Fruit fly (Drosophila melanogaster) whole organism, embryonic: ENCODE results near the gene CG34325.

Experiments used
- ATbp ChIP-seq: fragments of 200-800 bp; sonication (Bioruptor generic); optimal IDR thresholded peaks from 2 replicates; lab custom pipeline; 2017; ENCODE audit warnings: missing biosample characterization, mild to moderate bottlenecking, missing genetic modification characterization, missing genetic modification reagents
- Antp ChIP-seq: fragments of 200-800 bp; sonication (Bioruptor generic); optimal IDR thresholded peaks from 3 replicates; lab custom pipeline; 2016; ENCODE audit warnings: missing biosample characterization, missing genetic modification characterization
- BEAF-32 ChIP-seq: fragments of 200-800 bp; sonication (Bioruptor generic); optimal IDR thresholded peaks from 3 replicates; lab custom pipeline; 2017; ENCODE audit warnings: missing biosample characterization, missing genetic modification characterization, mild to moderate bottlenecking, moderate library complexity, missing genetic modification reagents
- CG10274 ChIP-seq: fragments of 200-800 bp; sonication (Bioruptor generic); optimal IDR thresholded peaks from 3 replicates; lab custom pipeline; 2017; ENCODE audit warnings: missing biosample characterization, mild to moderate bottlenecking, missing genetic modification characterization
- CG11695 ChIP-seq: fragments of 200-800 bp; sonication (Bioruptor generic); IDR thresholded peaks from 3 replicates; pipeline ENCODE4 v1.3.6; 2022; ENCODE audit warnings: missing biosample characterization, missing genetic modification characterization
- CG12155 ChIP-seq: fragments of 200-800 bp; sonication (Bioruptor generic); optimal IDR thresholded peaks from 3 replicates; lab custom pipeline; 2016; ENCODE audit warnings: missing biosample characterization, missing genetic modification characterization
- CG12236 ChIP-seq: fragments of 200-800 bp; sonication (Bioruptor generic); optimal IDR thresholded peaks from 2 replicates; lab custom pipeline; 2016; ENCODE audit warnings: missing biosample characterization, missing genetic modification characterization
- CG12299 ChIP-seq: fragments of 200-800 bp; sonication (Bioruptor generic); optimal IDR thresholded peaks from 2 replicates; lab custom pipeline; 2018; ENCODE audit warnings: missing biosample characterization, mild to moderate bottlenecking, missing genetic modification characterization
- CG12391 ChIP-seq: fragments of 200-800 bp; sonication (Bioruptor generic); optimal IDR thresholded peaks from 3 replicates; lab custom pipeline; 2018; ENCODE audit warnings: missing biosample characterization, mild to moderate bottlenecking, missing genetic modification characterization, moderate library complexity
- CG16813 ChIP-seq: fragments of 200-800 bp; sonication (Bioruptor generic); IDR thresholded peaks from 3 replicates; pipeline ENCODE4 v1.3.6; 2022; ENCODE audit warnings: missing biosample characterization, missing genetic modification characterization; ENCODE audit not compliant: partially characterized antibody
- CG17568 ChIP-seq: fragments of 200-800 bp; sonication (Bioruptor generic); optimal IDR thresholded peaks from 2 replicates; lab custom pipeline; 2018; ENCODE audit warnings: missing biosample characterization, mild to moderate bottlenecking, missing genetic modification characterization, moderate library complexity
- CG18262 ChIP-seq: fragments of 200-800 bp; optimal IDR thresholded peaks from 3 replicates; lab custom pipeline; 2019; ENCODE audit warnings: missing biosample characterization, mild to moderate bottlenecking, missing genetic modification characterization, moderate library complexity
- CG18476 ChIP-seq: fragments of 200-800 bp; sonication (Bioruptor generic); optimal IDR thresholded peaks from 2 replicates; lab custom pipeline; 2016; ENCODE audit warnings: missing biosample characterization, mild to moderate bottlenecking, missing genetic modification characterization
- CG2199 ChIP-seq: fragments of 200-800 bp; sonication (Bioruptor generic); IDR thresholded peaks from 3 replicates; pipeline ENCODE4 v1.3.6; 2022; ENCODE audit warnings: missing biosample characterization, missing genetic modification characterization
- CG2712 ChIP-seq: fragments of 200-800 bp; optimal IDR thresholded peaks from 3 replicates; lab custom pipeline; 2019; ENCODE audit warnings: missing biosample characterization, mild to moderate bottlenecking, missing genetic modification characterization, moderate library complexity
- CG31441 ChIP-seq: fragments of 200-800 bp; sonication (Bioruptor generic); IDR thresholded peaks from 2 replicates; pipeline ENCODE4 v1.3.6; 2022; ENCODE audit warnings: missing biosample characterization, missing genetic modification characterization
- CG42726 ChIP-seq: fragments of 200-800 bp; sonication (Bioruptor generic); IDR thresholded peaks from 2 replicates; pipeline ENCODE4 v1.3.6; 2022; ENCODE audit warnings: missing biosample characterization, missing genetic modification characterization; ENCODE audit not compliant: partially characterized antibody
- CG5953 ChIP-seq: fragments of 200-800 bp; sonication (Bioruptor generic); IDR thresholded peaks from 2 replicates; pipeline ENCODE4 v1.3.6; 2022; ENCODE audit warnings: missing biosample characterization, missing genetic modification characterization
- CG7987 ChIP-seq: fragments of 200-800 bp; sonication (Bioruptor generic); optimal IDR thresholded peaks from 2 replicates; lab custom pipeline; 2018; ENCODE audit warnings: missing biosample characterization, mild to moderate bottlenecking, missing genetic modification characterization, moderate library complexity
- CG8388 ChIP-seq: fragments of 200-800 bp; sonication (Bioruptor generic); optimal IDR thresholded peaks from 2 replicates; lab custom pipeline; 2019; ENCODE audit warnings: missing biosample characterization, mild to moderate bottlenecking, missing genetic modification characterization, moderate library complexity
- CoRest ChIP-seq: fragments of 200-800 bp; sonication (Bioruptor generic); optimal IDR thresholded peaks from 3 replicates; lab custom pipeline; 2018; ENCODE audit warnings: missing biosample characterization, mild to moderate bottlenecking, missing genetic modification characterization, moderate library complexity
- Dp ChIP-seq: fragments of 200-800 bp; sonication (Bioruptor generic); optimal IDR thresholded peaks from 2 replicates; lab custom pipeline; 2018; ENCODE audit warnings: missing biosample characterization, mild to moderate bottlenecking, missing genetic modification characterization, moderate library complexity
- Ets65A ChIP-seq: fragments of 200-800 bp; sonication (Bioruptor generic); peaks from one replicate; lab custom pipeline; 2016; ENCODE audit warnings: missing biosample characterization, missing genetic modification characterization
- Gug ChIP-seq: fragments of 200-800 bp; sonication (Bioruptor generic); IDR thresholded peaks from 4 replicates; pipeline ENCODE4 v1.3.6; 2022; ENCODE audit warnings: missing biosample characterization, missing genetic modification characterization
- HmgD ChIP-seq: fragments of 200-800 bp; sonication (Bioruptor generic); optimal IDR thresholded peaks from 3 replicates; lab custom pipeline; 2016; ENCODE audit warnings: missing biosample characterization, missing genetic modification characterization
- MTF-1 ChIP-seq: fragments of 200-800 bp; sonication (Bioruptor generic); optimal IDR thresholded peaks from 2 replicates; lab custom pipeline; 2018; ENCODE audit warnings: missing biosample characterization, mild to moderate bottlenecking, missing genetic modification characterization, borderline replicate concordance
- Taf1 ChIP-seq: fragments of 200-800 bp; sonication (Bioruptor generic); IDR thresholded peaks from 2 replicates; pipeline ENCODE4 v1.3.6; 2022; ENCODE audit warnings: missing biosample characterization, missing genetic modification characterization
- Xbp1 ChIP-seq: fragments of 200-800 bp; sonication (Bioruptor generic); optimal IDR thresholded peaks from 3 replicates; lab custom pipeline; 2016; ENCODE audit warnings: missing biosample characterization, mild to moderate bottlenecking, missing genetic modification characterization
- ato ChIP-seq: fragments of 200-800 bp; sonication (Bioruptor generic); IDR thresholded peaks from 2 replicates; pipeline ENCODE4 v1.3.6; 2022; ENCODE audit warnings: missing biosample characterization, missing genetic modification characterization; ENCODE audit not compliant: partially characterized antibody
- da ChIP-seq: fragments of 200-800 bp; sonication (Bioruptor generic); optimal IDR thresholded peaks from 2 replicates; lab custom pipeline; 2016; ENCODE audit warnings: missing biosample characterization, missing genetic modification characterization
- emc ChIP-seq: fragments of 200-800 bp; sonication (Bioruptor generic); optimal IDR thresholded peaks from 2 replicates; lab custom pipeline; 2016; ENCODE audit warnings: missing biosample characterization, missing genetic modification characterization
- ems ChIP-seq: fragments of 200-800 bp; sonication (Bioruptor generic); optimal IDR thresholded peaks from 3 replicates; lab custom pipeline; 2016; ENCODE audit warnings: missing biosample characterization, missing genetic modification characterization
- eve ChIP-seq, 2 experiments: fragments of >200 bp; optimal IDR thresholded peaks; 2 replicates each; lab custom pipeline; 2017; ENCODE audit warnings: missing biosample characterization in 2 of 2, missing genetic modification characterization in 2 of 2
- fd3F ChIP-seq: fragments of 200-800 bp; sonication (Bioruptor generic); optimal IDR thresholded peaks from 2 replicates; lab custom pipeline; 2018; ENCODE audit warnings: missing biosample characterization, mild to moderate bottlenecking, missing genetic modification characterization, moderate library complexity
- gfzf ChIP-seq: fragments of 200-800 bp; sonication (Bioruptor generic); optimal IDR thresholded peaks from 2 replicates; lab custom pipeline; 2016; ENCODE audit warnings: missing biosample characterization, mild to moderate bottlenecking, missing genetic modification characterization, moderate library complexity
- grau ChIP-seq: fragments of 200-800 bp; optimal IDR thresholded peaks from 3 replicates; lab custom pipeline; 2019; ENCODE audit warnings: missing biosample characterization, mild to moderate bottlenecking, missing genetic modification characterization, moderate library complexity
- hbn ChIP-seq: fragments of 200-800 bp; sonication (Bioruptor generic); IDR thresholded peaks from 2 replicates; pipeline ENCODE4 v1.3.6; 2022; ENCODE audit warnings: missing biosample characterization, missing genetic modification characterization; ENCODE audit not compliant: partially characterized antibody
- jigr1 ChIP-seq: fragments of 200-800 bp; sonication (Bioruptor generic); IDR thresholded peaks from 3 replicates; pipeline ENCODE4 v1.3.6; 2022; ENCODE audit warnings: missing biosample characterization, missing genetic modification characterization
- mam ChIP-seq: fragments of 200-800 bp; sonication (Bioruptor generic); optimal IDR thresholded peaks from 3 replicates; lab custom pipeline; 2016; ENCODE audit warnings: missing biosample characterization, missing genetic modification characterization
- mld ChIP-seq: fragments of 200-800 bp; sonication (Bioruptor generic); IDR thresholded peaks from 3 replicates; pipeline ENCODE4 v1.3.6; 2022; ENCODE audit warnings: missing biosample characterization, missing genetic modification characterization; ENCODE audit not compliant: partially characterized antibody
- nmo ChIP-seq: fragments of 200-800 bp; sonication (Bioruptor generic); optimal IDR thresholded peaks from 2 replicates; lab custom pipeline; 2018; ENCODE audit warnings: missing biosample characterization, mild to moderate bottlenecking, missing genetic modification characterization, moderate library complexity
- onecut ChIP-seq: fragments of 200-800 bp; sonication (Bioruptor generic); IDR thresholded peaks from 2 replicates; pipeline ENCODE4 v1.3.6; 2022; ENCODE audit warnings: missing biosample characterization, missing genetic modification characterization
- pb ChIP-seq: fragments of 200-800 bp; sonication (Bioruptor generic); optimal IDR thresholded peaks from 3 replicates; lab custom pipeline; 2016; ENCODE audit warnings: missing biosample characterization, missing genetic modification characterization
- phol ChIP-seq: fragments of 200-800 bp; sonication (Bioruptor generic); optimal IDR thresholded peaks from 3 replicates; lab custom pipeline; 2018; ENCODE audit warnings: missing biosample characterization, mild to moderate bottlenecking, missing genetic modification characterization, moderate library complexity
- shn ChIP-seq: fragments of 200-800 bp; sonication (Bioruptor generic); optimal IDR thresholded peaks from 3 replicates; lab custom pipeline; 2016; ENCODE audit warnings: missing biosample characterization, missing genetic modification characterization
- stwl ChIP-seq: fragments of 200-800 bp; sonication (Bioruptor generic); optimal IDR thresholded peaks from 3 replicates; lab custom pipeline; 2018; ENCODE audit warnings: missing biosample characterization, mild to moderate bottlenecking, missing genetic modification characterization, moderate library complexity
- tin ChIP-seq: fragments of 200-800 bp; sonication (Bioruptor generic); optimal IDR thresholded peaks from 3 replicates; lab custom pipeline; 2016; ENCODE audit warnings: missing biosample characterization, missing genetic modification characterization
- tll ChIP-seq, 2 experiments: fragments of 200-800 bp in 1 of 2; fragments of >200 bp in 1 of 2; sonication (Bioruptor generic) in 1 of 2; optimal IDR thresholded peaks; 2 replicates each; lab custom pipeline; 2017 to 2019; ENCODE audit warnings: missing biosample characterization in 2 of 2, missing genetic modification characterization in 2 of 2, mild to moderate bottlenecking in 1 of 2, moderate library complexity in 1 of 2
- tna ChIP-seq: fragments of 200-800 bp; sonication (Bioruptor generic); IDR thresholded peaks from 2 replicates; pipeline ENCODE4 v1.3.6; 2022; ENCODE audit warnings: missing biosample characterization, missing genetic modification characterization; ENCODE audit not compliant: partially characterized antibody
- usp ChIP-seq: fragments of >200 bp; optimal IDR thresholded peaks from 2 replicates; lab custom pipeline; 2017; ENCODE audit warnings: missing biosample characterization, missing genetic modification characterization

The CG34325 gene

DNA sequence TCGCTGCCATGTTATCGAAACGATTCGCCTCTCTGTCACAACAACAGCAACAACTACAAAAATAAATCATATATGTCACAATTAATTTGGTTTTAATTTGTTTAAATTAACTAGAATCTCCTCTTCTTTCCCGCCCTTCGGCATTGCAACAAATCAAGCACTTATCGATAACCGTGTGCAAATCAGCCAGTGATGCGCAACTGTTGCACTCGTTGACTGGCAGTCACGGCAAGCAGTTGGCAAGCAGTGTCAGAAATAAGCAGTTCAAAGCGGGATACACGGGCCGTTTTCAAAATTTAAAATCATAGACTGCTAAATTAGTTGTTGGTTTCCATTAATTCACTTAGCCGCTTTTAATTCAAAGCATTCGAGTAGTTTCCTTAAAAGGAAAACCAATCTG is 37.4 kb downstream of the CG34325 start, which contains the start of gene Axs (continued):
- TF ChIP-seq usp (GFP tag; lab: Kevin White, UChicago) (no peak), MTF-1 (GFP tag; lab: Kevin White, UChicago) (peak; percentile 19), Ets65A (GFP tag; lab: Kevin White, UChicago) (peak; percentile 92), phol (tag; lab: Kevin White, UChicago) (peak; percentile 45), mam (GFP tag; lab: Kevin White, UChicago) (peak; percentile 50), Dp (peak; percentile 98), CG7987 (no peak), tna (peak; percentile 74), CG12299 (tag; lab: Kevin White, UChicago) (no peak), Gug (GFP tag; lab: Robert Waterston, UW) (no peak), BEAF-32 (GFP tag; lab: Kevin White, UChicago) (peak; percentile 79), HmgD (GFP tag; lab: Kevin White, UChicago) (peak; percentile 24), grau (tag; lab: Kevin White, UChicago) (peak; percentile 38), CG31441 (GFP tag; lab: Robert Waterston, UW) (no peak), nmo (peak; percentile 63), emc (GFP tag; lab: Kevin White, UChicago) (no peak), pb (peak; percentile 37), onecut (0 out of 2 replicates have a peak, but pooled peaks have one; percentile 7), Taf1 (GFP tag; lab: Robert Waterston, UW) (no peak), CG12236 (GFP tag; lab: Kevin White, UChicago) (no peak), tll (GFP tag; optimal IDR thresholded peaks at IDR 0.05; lab: Kevin White, UChicago) (peak in 1 of 2 experiments; percentile 37), CG16813 (GFP tag; lab: Robert Waterston, UW) (peak; percentile 69), CG12155 (GFP tag; lab: Kevin White, UChicago) (peak; percentile 99), fd3F (GFP tag; lab: Kevin White, UChicago) (no peak), CG18262 (tag; lab: Kevin White, UChicago) (no peak), CG11695 (GFP tag; lab: Robert Waterston, UW) (no peak), ATbp (GFP tag; lab: Kevin White, UChicago) (no peak), hbn (GFP tag; lab: Robert Waterston, UW) (peak; percentile 50), CoRest (tag; lab: Kevin White, UChicago) (peak; percentile 51), CG18476 (no peak), CG2199 (GFP tag; lab: Robert Waterston, UW) (peak; percentile 13; the same call in 1 of the 3 replicates), CG17568 (GFP tag; lab: Kevin White, UChicago) (no peak), da (no peak), ato (GFP tag; lab: Robert Waterston, UW) (peak; percentile 69), gfzf (peak; percentile 36), CG5953 (GFP tag; lab: Robert Waterston, UW) (no peak), CG10274 (GFP tag; lab: Kevin White, UChicago) (no peak), ems (GFP tag; lab: Kevin White, UChicago) (no peak), Xbp1 (peak; percentile 57), mld (peak; percentile 70; the same call in 2 of the 3 replicates), CG42726 (GFP tag; lab: Robert Waterston, UW) (peak; percentile 86), stwl (tag; lab: Kevin White, UChicago) (peak; percentile 64), shn (GFP tag; lab: Kevin White, UChicago) (peak; percentile 41), CG12391 (tag; lab: Kevin White, UChicago) (peak; percentile 33), CG2712 (tag; lab: Kevin White, UChicago) (peak; percentile 20), eve (GFP tag; optimal IDR thresholded peaks at IDR 0.05; lab: Kevin White, UChicago) (no peak), tin (GFP tag; lab: Kevin White, UChicago) (no peak), jigr1 (GFP tag; lab: Robert Waterston, UW) (no peak), Antp (peak; percentile 45), CG8388 (GFP tag; lab: Kevin White, UChicago) (no peak)
